Fruit fly (Drosophila melanogaster): ENCODE results near the gene mAChR-C.

Gene mAChR-C

dm6 chrX:6862521-6863288 is 30.2 kb upstream of the mAChR-C start:
- TF ChIP-seq CG17801 (GFP tag; optimal IDR thresholded peaks at IDR 0.05; ENCODE audit: partially characterized antibody) = no peak

dm6 chrX:6861523-6862077 is 29.1 kb upstream of the mAChR-C start:
- TF ChIP-seq CG17801 (GFP tag; optimal IDR thresholded peaks at IDR 0.05; ENCODE audit: partially characterized antibody) = peak; percentile 89

DNA sequence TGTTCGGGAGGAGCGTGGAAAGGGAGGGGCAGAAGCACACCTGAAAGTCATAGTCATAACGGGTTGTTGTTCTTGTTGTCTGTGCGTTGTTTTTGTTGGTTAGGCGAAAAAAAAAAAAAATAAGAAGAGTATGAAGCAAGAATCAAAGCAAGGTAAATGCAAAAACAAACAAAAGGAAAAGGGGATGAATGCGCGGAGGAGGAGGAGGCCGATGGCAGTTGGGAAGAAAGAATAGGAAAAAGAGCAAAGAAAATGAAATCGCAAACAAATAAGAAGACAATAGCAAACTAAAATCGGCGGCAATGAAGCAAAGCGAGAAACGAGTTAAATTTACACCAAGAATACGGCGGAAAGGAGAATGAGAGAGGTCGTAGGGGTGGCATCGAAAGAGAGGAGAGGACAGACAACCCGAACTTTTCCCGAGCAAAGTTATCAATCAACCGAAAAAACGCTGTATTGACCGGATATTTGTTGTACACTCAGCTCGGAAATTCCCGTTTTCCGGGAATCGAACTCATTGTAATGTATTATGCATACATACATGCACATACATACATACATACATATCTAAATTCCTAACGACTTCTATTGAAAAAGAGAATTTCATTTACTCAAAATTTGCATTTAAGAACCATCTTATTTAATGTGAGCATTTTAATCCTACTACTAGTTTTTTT is 28.1 kb upstream of the mAChR-C start:
- no peak for TF ChIP-seq CG17801 (GFP tag; optimal IDR thresholded peaks at IDR 0.05; ENCODE audit: partially characterized antibody)

dm6 chrX:6859756-6860412 is 27.4 kb upstream of the mAChR-C start:
- peak; percentile 81 for TF ChIP-seq CG17801 (GFP tag; optimal IDR thresholded peaks at IDR 0.05; ENCODE audit: partially characterized antibody)

- no peak for TF ChIP-seq CG17801 (GFP tag; optimal IDR thresholded peaks at IDR 0.05; ENCODE audit: partially characterized antibody)
Observed at dm6 chrX:6859245-6859644, 26.8 kb upstream of the mAChR-C start.

DNA sequence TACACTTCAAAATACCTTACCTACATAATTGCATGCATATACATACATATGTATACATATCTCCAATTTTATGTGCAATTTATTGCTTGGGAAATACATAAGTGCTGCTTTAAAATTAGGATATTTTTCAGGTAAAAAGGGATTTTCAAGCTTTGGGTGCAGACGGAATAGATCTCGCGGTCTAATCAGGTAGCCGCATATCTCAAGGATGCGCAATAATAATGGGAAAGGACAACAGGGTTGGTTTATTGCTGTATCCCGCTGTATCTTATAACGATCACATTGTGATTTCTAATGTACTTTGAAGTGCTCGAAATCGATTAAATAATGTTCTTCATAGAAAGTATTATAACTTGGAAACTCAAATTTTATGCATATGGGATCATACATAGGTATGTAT is 25.2 kb upstream of the mAChR-C start:
- TF ChIP-seq CG17801 (GFP tag; optimal IDR thresholded peaks at IDR 0.05; ENCODE audit: partially characterized antibody) = no peak

DNA sequence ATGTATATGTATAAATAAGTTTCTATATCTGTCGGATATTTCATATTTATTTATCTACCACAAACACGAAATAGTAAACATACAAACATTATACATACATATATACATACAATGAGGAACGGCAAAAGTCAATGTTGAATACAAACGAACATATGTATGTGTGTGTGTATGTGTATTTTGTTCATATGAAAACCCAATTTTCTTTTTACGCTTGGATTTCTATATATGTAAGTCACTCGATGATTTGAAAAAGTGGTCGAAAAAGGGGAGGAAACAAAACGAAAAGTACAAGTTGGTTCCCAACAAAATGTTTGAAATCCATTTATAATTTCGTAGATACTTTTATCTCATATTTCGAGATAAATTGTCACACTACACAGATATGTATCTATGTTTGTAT is 24.8 kb upstream of the mAChR-C start:
- TF ChIP-seq CG17801 (GFP tag; optimal IDR thresholded peaks at IDR 0.05; ENCODE audit: partially characterized antibody) = no peak

DNA sequence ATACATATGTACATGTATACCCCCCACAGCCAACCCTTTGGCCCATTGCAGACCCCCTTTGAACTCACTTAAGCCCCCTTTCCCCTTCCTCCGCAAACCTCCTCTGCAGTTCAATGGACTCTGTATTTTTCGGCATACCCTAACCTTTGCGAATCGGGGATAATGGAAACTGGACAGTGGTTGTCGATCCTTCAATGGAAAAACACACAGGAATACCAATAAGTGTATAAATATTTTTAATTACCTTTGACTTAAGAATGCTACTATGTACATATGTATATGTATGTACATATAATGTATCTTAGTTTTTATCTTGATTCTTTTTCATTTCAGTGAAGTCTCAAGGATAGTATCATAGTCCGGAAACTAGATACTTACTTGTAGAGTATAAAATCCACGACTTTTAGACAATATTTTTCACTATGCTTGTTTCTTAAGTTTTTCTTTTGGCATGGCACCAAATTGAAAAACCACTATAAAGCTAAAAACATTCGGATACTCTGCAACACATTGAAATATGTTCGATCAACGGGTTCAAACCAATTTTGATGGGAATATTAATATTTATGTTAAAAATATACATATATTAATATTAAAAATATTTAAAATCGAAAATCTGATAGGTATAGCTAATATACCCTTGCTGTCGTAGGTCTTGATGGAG is 24.0 kb upstream of the mAChR-C start:
- peak; percentile 84 for TF ChIP-seq CG17801 (GFP tag; optimal IDR thresholded peaks at IDR 0.05; ENCODE audit: partially characterized antibody)

DNA sequence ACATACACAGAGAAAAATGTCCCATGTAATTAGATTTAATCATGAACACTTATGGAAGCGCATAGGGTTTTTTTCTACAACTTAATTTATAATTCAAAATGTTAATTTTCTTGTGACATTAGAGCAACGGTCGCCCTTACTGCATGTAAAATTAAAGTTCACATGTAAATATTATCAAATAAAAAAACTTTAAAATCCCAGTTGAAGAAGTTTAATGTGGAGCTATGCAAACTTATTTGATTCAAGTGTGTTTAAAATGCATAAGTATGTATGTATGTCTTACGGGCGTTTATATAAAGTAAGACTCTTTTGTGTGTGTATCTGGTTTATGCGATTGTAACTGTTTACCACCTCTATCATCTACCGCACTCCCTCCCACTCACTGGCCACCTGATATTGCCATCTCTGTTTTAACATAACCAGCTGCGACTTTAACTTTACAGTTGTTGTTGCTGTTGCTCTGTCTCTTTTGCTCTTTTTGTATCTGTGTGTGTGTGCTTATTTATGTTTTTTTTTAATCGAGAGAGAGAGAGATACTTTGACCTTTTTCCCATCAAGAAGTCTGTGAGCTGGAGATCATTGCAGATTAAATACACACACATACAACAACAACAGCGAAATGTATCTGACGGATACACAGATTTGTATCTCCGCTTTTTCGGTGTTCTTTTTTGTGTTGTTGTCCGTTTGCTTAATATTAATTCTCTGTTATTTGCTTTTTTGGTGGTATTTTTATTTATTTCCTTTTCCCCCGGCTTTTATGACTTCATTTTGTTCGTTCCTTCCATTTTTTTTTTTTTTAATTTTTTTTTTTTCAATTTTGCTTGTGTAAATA is 23.1 kb upstream of the mAChR-C start:
- TF ChIP-seq CG17801 (GFP tag; optimal IDR thresholded peaks at IDR 0.05; ENCODE audit: partially characterized antibody) = no peak

dm6 chrX:6854563-6854962 is 22.1 kb upstream of the mAChR-C start:
- TF ChIP-seq CG17801 (GFP tag; optimal IDR thresholded peaks at IDR 0.05; ENCODE audit: partially characterized antibody) = peak; percentile 0

dm6 chrX:6853384-6853783 is 20.9 kb upstream of the mAChR-C start:
- no peak for TF ChIP-seq CG17801 (GFP tag; optimal IDR thresholded peaks at IDR 0.05; ENCODE audit: partially characterized antibody)

- TF ChIP-seq CG17801 (GFP tag; optimal IDR thresholded peaks at IDR 0.05; ENCODE audit: partially characterized antibody) = peak; percentile 93
Observed at dm6 chrX:6852574-6852973, 20.1 kb upstream of the mAChR-C start.

DNA sequence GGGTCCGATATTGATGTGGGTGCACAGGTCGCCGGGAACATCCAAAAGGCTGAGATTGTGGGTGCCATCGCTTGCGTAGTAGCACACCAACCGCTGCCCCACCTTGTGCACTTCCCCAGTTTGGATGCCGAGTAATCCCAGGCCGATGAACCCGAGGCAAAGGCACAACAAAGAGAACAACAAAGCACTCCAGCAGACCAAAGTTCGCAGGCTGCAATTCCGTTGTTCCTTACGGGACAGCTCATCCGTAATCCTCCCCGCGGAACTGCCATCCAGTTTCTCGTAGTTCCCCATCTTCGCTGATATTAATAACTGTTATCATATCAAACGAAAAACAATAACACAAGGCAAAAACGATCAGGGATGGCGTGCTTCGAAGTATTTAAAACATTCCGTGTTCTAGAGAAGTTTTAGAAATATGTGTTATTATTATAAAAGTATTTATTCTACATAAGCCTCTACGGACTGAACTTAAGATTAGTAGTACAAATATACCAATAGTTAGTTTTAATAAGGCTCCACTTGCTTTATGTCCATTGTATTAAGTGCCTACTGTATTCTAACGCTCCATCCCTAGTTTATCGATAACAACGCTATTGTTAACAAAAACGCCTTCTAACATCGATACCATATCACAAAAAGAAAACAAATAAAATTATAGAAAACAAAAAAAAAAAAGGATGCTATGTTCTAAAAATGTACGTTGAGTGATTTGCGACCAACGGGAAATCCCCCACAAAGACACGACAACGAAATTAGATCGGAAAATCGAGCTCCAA is 16.9 kb upstream of the mAChR-C start, which contains the start of the genes Cht11 and CG4558:
TSS of gene Cht11 (minus strand) at position 340 of the 779 bp plus-strand sequence.
TSS of gene CG4558 (plus strand) at position 593 of the 779 bp plus-strand sequence.
- TF ChIP-seq CG17801 (GFP tag; optimal IDR thresholded peaks at IDR 0.05; ENCODE audit: partially characterized antibody) = peak; percentile 97

All from ovary, adult (tissue).